Fruit fly (Drosophila melanogaster) whole organism, pupa: ENCODE results near the gene CG8301.

ENCODE experiments used
- CG10348 ChIP-seq: fragments of 200-800 bp; sonication (Bioruptor generic); IDR thresholded peaks from 2 replicates; pipeline ENCODE4 v1.3.6; 2022; ENCODE audit warnings: missing biosample characterization, missing genetic modification characterization
- CG12605 ChIP-seq: fragments of 200-800 bp; sonication (Bioruptor generic); IDR thresholded peaks from 2 replicates; pipeline ENCODE4 v1.3.6; 2022; ENCODE audit warnings: missing biosample characterization, missing genetic modification characterization
- CG13204 ChIP-seq: fragments of 200-800 bp; sonication (Bioruptor generic); optimal IDR thresholded peaks from 2 replicates; lab custom pipeline; 2018; ENCODE audit warnings: missing biosample characterization, mild to moderate bottlenecking, missing genetic modification characterization, moderate library complexity
- CG14655 ChIP-seq: fragments of 200-800 bp; sonication (Bioruptor generic); optimal IDR thresholded peaks from 3 replicates; lab custom pipeline; 2017; ENCODE audit warnings: mild to moderate bottlenecking, missing biosample characterization, missing genetic modification reagents, missing genetic modification characterization
- CG15710 ChIP-seq: fragments of 200-800 bp; sonication (Bioruptor generic); optimal IDR thresholded peaks from 2 replicates; lab custom pipeline; 2018; ENCODE audit warnings: missing biosample characterization, mild to moderate bottlenecking, missing genetic modification characterization, moderate library complexity
- CG17806 ChIP-seq: fragments of 200-800 bp; sonication (Bioruptor generic); optimal IDR thresholded peaks from 2 replicates; lab custom pipeline; 2018; ENCODE audit warnings: missing biosample characterization, mild to moderate bottlenecking, missing genetic modification characterization, moderate library complexity
- CG32121 ChIP-seq: fragments of 200-800 bp; sonication (Bioruptor generic); IDR thresholded peaks from 2 replicates; pipeline ENCODE4 v1.3.6; 2022; ENCODE audit warnings: missing biosample characterization, missing genetic modification characterization
- CG34367 ChIP-seq: fragments of 200-800 bp; sonication (Bioruptor generic); optimal IDR thresholded peaks from 2 replicates; lab custom pipeline; 2018; ENCODE audit warnings: missing biosample characterization, mild to moderate bottlenecking, missing genetic modification characterization
- CG4496 ChIP-seq: fragments of 200-800 bp; sonication (Bioruptor generic); IDR thresholded peaks from 3 replicates; pipeline ENCODE4 v1.3.6; 2022; ENCODE audit warnings: missing biosample characterization, missing genetic modification characterization
- CG8159 ChIP-seq: fragments of 200-800 bp; sonication (Bioruptor generic); optimal IDR thresholded peaks from 3 replicates; lab custom pipeline; 2018; ENCODE audit warnings: missing biosample characterization, mild to moderate bottlenecking, missing genetic modification characterization, moderate library complexity
- CG8301 ChIP-seq: fragments of 200-800 bp; sonication (Bioruptor generic); optimal IDR thresholded peaks from 2 replicates; lab custom pipeline; 2018; ENCODE audit warnings: missing biosample characterization, mild to moderate bottlenecking, missing genetic modification characterization
- CG9948 ChIP-seq: fragments of 200-800 bp; sonication (Bioruptor generic); optimal IDR thresholded peaks from 2 replicates; lab custom pipeline; 2018; ENCODE audit warnings: missing biosample characterization, mild to moderate bottlenecking, missing genetic modification characterization, moderate library complexity
- D1 ChIP-seq: fragments of 200-800 bp; sonication (Bioruptor generic); optimal IDR thresholded peaks from 2 replicates; lab custom pipeline; 2018; ENCODE audit warnings: missing biosample characterization, mild to moderate bottlenecking, missing genetic modification characterization, moderate library complexity
- EcR ChIP-seq: fragments of 200-800 bp; sonication (Bioruptor generic); optimal IDR thresholded peaks from 3 replicates; lab custom pipeline; 2019; ENCODE audit warnings: missing biosample characterization, missing genetic modification characterization, mild to moderate bottlenecking, moderate library complexity, missing genetic modification reagents
- Ets98B ChIP-seq: fragments of 200-800 bp; sonication (Bioruptor generic); IDR thresholded peaks from 2 replicates; pipeline ENCODE4 v1.3.6; 2022; ENCODE audit warnings: missing biosample characterization, missing genetic modification characterization
- Pif1A ChIP-seq: fragments of 200-800 bp; sonication (Bioruptor generic); optimal IDR thresholded peaks from 3 replicates; lab custom pipeline; 2016; ENCODE audit warnings: missing biosample characterization, missing genetic modification characterization
- Pif1B ChIP-seq: fragments of 200-800 bp; sonication (Bioruptor generic); optimal IDR thresholded peaks from 3 replicates; lab custom pipeline; 2016; ENCODE audit warnings: missing biosample characterization, missing genetic modification characterization
- Snoo ChIP-seq: fragments of 200-800 bp; sonication (Bioruptor generic); optimal IDR thresholded peaks from 3 replicates; lab custom pipeline; 2017; ENCODE audit warnings: missing biosample characterization, mild to moderate bottlenecking, missing genetic modification characterization, inconsistent platforms
- fd96Ca ChIP-seq: fragments of 200-800 bp; sonication (Bioruptor generic); IDR thresholded peaks from 3 replicates; pipeline ENCODE4 v1.3.6; 2022; ENCODE audit warnings: missing biosample characterization, missing genetic modification characterization
- gl ChIP-seq: fragments of 200-800 bp; sonication (Bioruptor generic); optimal IDR thresholded peaks from 2 replicates; lab custom pipeline; 2018; ENCODE audit warnings: missing biosample characterization, mild to moderate bottlenecking, missing genetic modification characterization
- rn ChIP-seq: fragments of 200-800 bp; sonication (Bioruptor generic); IDR thresholded peaks from 2 replicates; pipeline ENCODE4 v1.3.6; 2022; ENCODE audit warnings: missing biosample characterization, missing genetic modification characterization

The CG8301 gene

DNA sequence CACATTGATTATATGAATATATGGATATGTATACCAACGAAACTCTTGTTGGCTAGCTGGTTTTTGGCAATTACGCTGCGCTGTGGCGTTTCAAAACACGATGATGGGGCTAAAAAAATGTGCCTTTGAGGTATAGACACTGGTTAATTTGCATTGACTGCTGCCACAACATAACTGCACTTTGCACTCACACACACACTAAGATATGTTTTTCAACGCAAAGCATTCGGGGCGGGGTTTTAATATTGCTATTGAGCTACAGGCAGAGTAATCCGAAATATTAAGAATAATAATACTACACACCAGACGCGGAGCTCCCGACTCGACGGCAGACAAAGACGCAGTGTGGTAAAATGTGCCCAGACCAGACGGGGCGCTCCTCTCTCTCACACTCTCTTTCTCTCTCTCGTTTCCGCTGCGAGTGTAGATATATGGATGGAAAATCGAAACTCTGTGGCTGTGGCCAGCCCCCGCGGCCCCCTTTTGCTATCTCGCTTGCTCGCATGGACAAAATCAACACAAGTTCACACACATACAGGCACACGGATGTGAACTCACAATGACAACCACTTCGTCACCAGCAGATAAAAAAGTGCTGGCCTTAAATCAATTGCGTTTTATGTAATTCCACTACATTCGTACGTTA, 30.0 kb upstream of the CG8301 start:
- peak; percentile 18 for TF ChIP-seq Pif1B (GFP tag; lab: Kevin White, UChicago)
- no peak for TF ChIP-seq CG4496 (GFP tag; lab: Robert Waterston, UW)
- TF ChIP-seq fd96Ca (GFP tag; lab: Robert Waterston, UW), result no peak
- TF ChIP-seq CG9948 (tag; lab: Kevin White, UChicago), result no peak
- TF ChIP-seq rn, result no peak
- no peak for TF ChIP-seq CG34367 (tag; lab: Kevin White, UChicago)
- no peak for TF ChIP-seq CG12605 (GFP tag; lab: Robert Waterston, UW)
- no peak for TF ChIP-seq CG8159
- peak; percentile 22 for TF ChIP-seq CG17806 (tag; lab: Kevin White, UChicago)
- TF ChIP-seq EcR (GFP tag; lab: Kevin White, UChicago), result peak; percentile 97
- TF ChIP-seq Snoo (tag; lab: Kevin White, UChicago), result peak; percentile 57
- no peak for TF ChIP-seq CG10348 (GFP tag; lab: Robert Waterston, UW)
- no peak for TF ChIP-seq Ets98B
- TF ChIP-seq gl (tag; lab: Kevin White, UChicago), result peak; percentile 23
- TF ChIP-seq CG14655, result no peak
- TF ChIP-seq CG8301 (tag; lab: Kevin White, UChicago), result peak; percentile 1
- no peak for TF ChIP-seq D1 (tag; lab: Kevin White, UChicago)
- TF ChIP-seq CG13204 (GFP tag; lab: Kevin White, UChicago), result no peak
- no peak for TF ChIP-seq Pif1A (GFP tag; lab: Kevin White, UChicago)
- TF ChIP-seq CG15710 (tag; lab: Kevin White, UChicago), result no peak
- TF ChIP-seq CG32121 (GFP tag; lab: Robert Waterston, UW), result no peak

DNA sequence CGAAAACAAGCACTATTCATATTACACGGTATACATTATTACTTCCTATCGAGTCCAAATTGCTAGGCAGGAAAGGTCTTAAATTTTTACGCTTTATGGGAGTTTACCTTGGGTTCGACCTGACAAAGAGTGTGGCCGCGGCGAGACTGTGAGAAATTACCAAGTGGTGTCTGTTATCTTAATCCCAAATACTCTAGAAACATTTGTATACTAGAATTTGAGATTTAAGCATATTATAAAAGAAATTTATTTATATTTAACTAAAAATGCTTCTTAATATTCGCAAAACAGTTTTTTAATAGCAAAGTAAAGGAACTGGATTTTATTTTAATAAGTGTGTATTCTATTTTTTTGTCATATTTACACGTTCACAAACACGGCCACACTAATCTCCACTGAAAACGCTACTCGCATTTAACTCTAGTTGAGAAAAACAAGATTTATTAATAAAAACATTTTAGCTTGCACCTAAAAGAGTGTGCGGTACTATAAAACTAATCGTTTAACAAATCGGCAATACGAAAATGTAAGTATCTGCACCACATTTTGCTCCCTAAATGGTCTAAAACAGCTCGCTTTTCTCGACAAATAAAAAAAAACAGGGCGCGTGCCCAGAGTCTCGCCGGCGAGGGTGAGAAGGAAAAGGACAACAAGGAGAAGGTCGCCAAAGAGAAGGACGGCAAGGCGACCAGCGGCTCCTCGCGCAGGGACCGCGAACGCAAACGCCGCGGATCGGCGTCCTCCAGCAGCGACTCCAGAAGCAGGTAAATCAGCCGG, 29.3 kb upstream of the CG8301 start, which contains the start of the genes mura and RnpS1:
Gene mura, minus strand, starts transcription at position 148 of the 777 bp plus-strand sequence.
Gene RnpS1, plus strand, starts transcription at position 376 of the 777 bp plus-strand sequence.
- TF ChIP-seq Pif1A (GFP tag; lab: Kevin White, UChicago) (no peak), CG4496 (GFP tag; lab: Robert Waterston, UW) (no peak), EcR (GFP tag; lab: Kevin White, UChicago) (no peak), Pif1B (GFP tag; lab: Kevin White, UChicago) (no peak), fd96Ca (GFP tag; lab: Robert Waterston, UW) (no peak), CG8159 (no peak), CG9948 (tag; lab: Kevin White, UChicago) (no peak), gl (tag; lab: Kevin White, UChicago) (no peak), CG8301 (tag; lab: Kevin White, UChicago) (no peak), CG14655 (no peak), Ets98B (no peak), rn (no peak), CG17806 (tag; lab: Kevin White, UChicago) (no peak)

DNA sequence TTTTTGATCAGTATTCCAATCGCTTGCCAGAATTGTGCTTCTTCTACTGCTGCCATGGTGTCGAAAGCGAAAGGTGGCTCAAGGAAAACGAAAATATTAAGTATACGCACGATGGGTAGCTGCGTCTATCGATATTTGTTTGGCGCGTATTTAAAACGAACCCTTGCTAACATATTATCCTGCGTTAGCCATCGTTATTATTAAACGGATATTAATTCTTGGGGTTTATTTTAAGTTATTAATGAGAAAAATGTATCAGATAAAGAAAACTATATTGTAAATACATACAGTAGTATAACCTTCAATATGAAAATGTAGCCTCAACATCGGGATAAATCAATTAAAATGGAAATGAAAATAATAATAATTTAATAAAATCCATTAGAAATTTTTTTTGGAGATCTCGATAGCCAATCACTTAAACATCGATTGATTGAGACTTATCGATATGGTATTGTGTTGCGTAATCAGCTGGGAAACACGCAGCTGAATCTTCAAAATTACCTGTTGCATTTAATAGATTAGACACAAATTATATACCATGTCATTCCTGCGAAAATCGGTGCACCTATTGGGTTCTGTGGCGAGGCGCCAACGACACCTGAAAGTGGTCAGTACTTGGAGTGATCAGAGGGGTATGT, 25.7 kb upstream of the CG8301 start, which contains the start of the genes CG9386 and BckdhA:
Gene CG9386, minus strand, starts transcription at position 75 of the 641 bp plus-strand sequence.
Gene BckdhA, plus strand, starts transcription at position 452 of the 641 bp plus-strand sequence.
- TF ChIP-seq fd96Ca (GFP tag; lab: Robert Waterston, UW) (no peak), CG4496 (GFP tag; lab: Robert Waterston, UW) (peak; percentile 39; the same call in 1 of the 3 replicates), CG34367 (tag; lab: Kevin White, UChicago) (no peak), rn (no peak), Pif1B (GFP tag; lab: Kevin White, UChicago) (no peak), CG32121 (GFP tag; lab: Robert Waterston, UW) (0 out of 2 replicates have a peak, but pooled peaks have one; percentile 10), Snoo (tag; lab: Kevin White, UChicago) (peak; percentile 23), CG8159 (peak; percentile 16), EcR (GFP tag; lab: Kevin White, UChicago) (no peak)

DNA sequence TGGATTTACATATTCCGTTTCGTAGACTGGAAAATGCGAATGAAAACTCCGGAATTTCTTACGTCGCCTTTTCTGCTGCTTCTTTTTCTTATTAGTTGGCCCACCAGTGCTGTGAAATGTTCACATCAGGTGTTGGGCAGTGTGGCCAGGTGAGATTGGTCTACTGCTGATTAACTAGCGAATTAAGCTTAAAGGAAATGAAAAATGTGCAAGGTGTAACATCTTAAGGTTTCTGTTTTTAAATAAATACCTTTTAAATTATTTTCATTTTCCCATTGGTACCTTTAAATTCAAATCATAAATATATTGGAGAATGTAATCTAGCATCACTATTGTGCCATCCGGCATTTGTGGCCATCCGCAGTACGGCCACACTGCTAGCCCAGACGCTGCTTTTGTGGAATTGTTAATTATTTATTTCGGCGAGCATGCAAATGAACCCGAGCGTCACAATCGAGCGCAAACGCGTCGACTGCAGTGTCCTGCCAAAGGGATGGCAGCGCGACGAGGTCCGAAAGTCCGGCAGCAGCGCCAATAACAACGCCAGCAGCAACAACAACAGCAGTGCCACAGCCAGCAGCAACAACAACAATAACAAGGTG, 21.6 kb upstream of the CG8301 start, which contains the start of the genes AP-1mu and MBD-like:
Gene AP-1mu, minus strand, starts transcription at position 113 of the 602 bp plus-strand sequence.
Gene MBD-like, plus strand, starts transcription at position 348 of the 602 bp plus-strand sequence.
- TF ChIP-seq CG8159 (peak; percentile 53), CG15710 (tag; lab: Kevin White, UChicago) (peak; percentile 65), CG9948 (tag; lab: Kevin White, UChicago) (peak; percentile 20), CG13204 (GFP tag; lab: Kevin White, UChicago) (no peak), CG4496 (GFP tag; lab: Robert Waterston, UW) (peak; percentile 55; the same call in 2 of the 3 replicates), CG32121 (GFP tag; lab: Robert Waterston, UW) (peak; percentile 48; the same call in 1 of the 2 replicates), D1 (tag; lab: Kevin White, UChicago) (no peak), CG8301 (tag; lab: Kevin White, UChicago) (no peak), CG12605 (GFP tag; lab: Robert Waterston, UW) (no peak), EcR (GFP tag; lab: Kevin White, UChicago) (no peak), Pif1A (GFP tag; lab: Kevin White, UChicago) (no peak), CG34367 (tag; lab: Kevin White, UChicago) (no peak), Ets98B (no peak), CG10348 (GFP tag; lab: Robert Waterston, UW) (no peak), CG14655 (no peak), rn (peak; percentile 20; the same call in 1 of the 2 replicates), Snoo (tag; lab: Kevin White, UChicago) (peak; percentile 31), CG17806 (tag; lab: Kevin White, UChicago) (peak; percentile 15), fd96Ca (GFP tag; lab: Robert Waterston, UW) (peak; percentile 42; the same call in 1 of the 3 replicates), gl (tag; lab: Kevin White, UChicago) (no peak), Pif1B (GFP tag; lab: Kevin White, UChicago) (no peak)
